Worm (Caenorhabditis elegans) whole organism, L1 larva: ENCODE results near the gene cpr-8.
A peak's percentile ranks its signal among the peaks of the same experiment; 100 is the strongest.

Experiments
- Y116A8C.19 ChIP-seq: sonication (generic microtip); optimal IDR thresholded peaks from 2 replicates; lab custom pipeline; 2016; ENCODE audit warnings: missing compliant biosample characterization, missing genetic modification characterization, borderline replicate concordance
- ama-1 ChIP-seq: fragments of 150-350 bp; optimal IDR thresholded peaks from 2 replicates; lab custom pipeline; 2014
- ceh-8 ChIP-seq: fragments of 200-800 bp; sonication (Bioruptor generic); optimal IDR thresholded peaks from 2 replicates; lab custom pipeline; 2018; ENCODE audit warnings: mild to moderate bottlenecking, missing genetic modification characterization, moderate library complexity, missing compliant biosample characterization
- ceh-88 ChIP-seq: fragments of 200-800 bp; sonication (Bioruptor generic); IDR thresholded peaks from 2 replicates; pipeline ENCODE4 v1.3.6; 2022; ENCODE audit warnings: missing genetic modification characterization, missing compliant biosample characterization
- ces-1 ChIP-seq: fragments of 150-350 bp; optimal IDR thresholded peaks from 2 replicates; lab custom pipeline; 2014; ENCODE audit warnings: missing biosample characterization, missing genetic modification reagents, missing genetic modification characterization
- dpl-1 ChIP-seq, 3 experiments: fragments of 150-350 bp in 2 of 3; sonication (generic microtip) in 1 of 3; optimal IDR thresholded peaks; 2 replicates each; lab custom pipeline; 2014 to 2017; ENCODE audit warnings: missing biosample characterization in 3 of 3, missing genetic modification characterization in 3 of 3, missing genetic modification reagents in 3 of 3
- dsc-1 ChIP-seq: sonication (generic microtip); optimal IDR thresholded peaks from 2 replicates; lab custom pipeline; 2016; ENCODE audit warnings: mild to moderate bottlenecking, missing genetic modification characterization, missing compliant biosample characterization
- efl-1 ChIP-seq, 4 experiments: fragments of 150-350 bp; optimal IDR thresholded peaks in 3 of 4; peaks in 1 of 4; 1 replicate in 1 of 4; 2 replicates in 3 of 4; lab custom pipeline; 2014; ENCODE audit warnings: missing biosample characterization in 2 of 4, missing genetic modification characterization in 2 of 4, missing genetic modification reagents in 2 of 4
- fkh-10 ChIP-seq: sonication (generic microtip); optimal IDR thresholded peaks from 2 replicates; lab custom pipeline; 2017; ENCODE audit warnings: missing biosample characterization, missing genetic modification reagents, missing genetic modification characterization
- fkh-4 ChIP-seq: sonication (generic microtip); optimal IDR thresholded peaks from 2 replicates; lab custom pipeline; 2016; ENCODE audit warnings: missing compliant biosample characterization, missing genetic modification characterization, borderline replicate concordance
- fkh-8 ChIP-seq: sonication (generic microtip); optimal IDR thresholded peaks from 2 replicates; lab custom pipeline; 2016; ENCODE audit warnings: mild to moderate bottlenecking, missing genetic modification characterization, missing compliant biosample characterization
- fos-1 ChIP-seq: fragments of 150-350 bp; optimal IDR thresholded peaks from 2 replicates; lab custom pipeline; 2014; ENCODE audit warnings: missing biosample characterization, missing genetic modification characterization
- hlh-4 ChIP-seq: sonication (generic microtip); optimal IDR thresholded peaks from 2 replicates; lab custom pipeline; 2016; ENCODE audit warnings: mild to moderate bottlenecking, missing genetic modification characterization, missing compliant biosample characterization
- hpl-2 ChIP-seq: fragments of 150-350 bp; optimal IDR thresholded peaks from 2 replicates; lab custom pipeline; 2014; ENCODE audit warnings: missing biosample characterization, missing genetic modification reagents, missing genetic modification characterization
- lin-13 ChIP-seq: fragments of 150-350 bp; optimal IDR thresholded peaks from 2 replicates; lab custom pipeline; 2014; ENCODE audit warnings: missing biosample characterization, missing genetic modification reagents, missing genetic modification characterization
- lin-14 ChIP-seq: fragments of 200-800 bp; sonication (Bioruptor generic); optimal IDR thresholded peaks from 2 replicates; lab custom pipeline; 2018; ENCODE audit warnings: mild to moderate bottlenecking, missing genetic modification characterization, moderate library complexity, missing compliant biosample characterization
- lin-35 ChIP-seq, 2 experiments: fragments of 150-350 bp; optimal IDR thresholded peaks; 2 replicates each; lab custom pipeline; 2014; ENCODE audit warnings: missing biosample characterization in 2 of 2, missing genetic modification characterization in 2 of 2, missing genetic modification reagents in 2 of 2
- lsy-2 ChIP-seq, 2 experiments: fragments of 150-350 bp; optimal IDR thresholded peaks; 2 replicates each; lab custom pipeline; 2014; ENCODE audit warnings: missing biosample characterization in 2 of 2, missing genetic modification characterization in 2 of 2
- mab-9 ChIP-seq: fragments of 200-800 bp; sonication (Bioruptor generic); IDR thresholded peaks from 2 replicates; pipeline ENCODE4 v1.3.6; 2022; ENCODE audit warnings: missing genetic modification reagents, missing genetic modification characterization, missing compliant biosample characterization
- mep-1 ChIP-seq: fragments of 150-350 bp; optimal IDR thresholded peaks from 2 replicates; lab custom pipeline; 2014; ENCODE audit warnings: missing biosample characterization, missing genetic modification characterization
- nhr-11 ChIP-seq: fragments of 150-350 bp; optimal IDR thresholded peaks from 2 replicates; lab custom pipeline; 2014; ENCODE audit warnings: missing biosample characterization, missing genetic modification characterization
- nhr-20 ChIP-seq: sonication (generic microtip); optimal IDR thresholded peaks from 2 replicates; lab custom pipeline; 2016; ENCODE audit warnings: mild to moderate bottlenecking, missing genetic modification characterization, missing compliant biosample characterization
- nhr-237 ChIP-seq: fragments of 150-350 bp; optimal IDR thresholded peaks from 2 replicates; lab custom pipeline; 2014; ENCODE audit warnings: missing biosample characterization, missing genetic modification characterization
- nhr-47 ChIP-seq: sonication (generic microtip); optimal IDR thresholded peaks from 2 replicates; lab custom pipeline; 2016; ENCODE audit warnings: mild to moderate bottlenecking, missing genetic modification characterization, moderate library complexity, missing compliant biosample characterization
- nhr-71 ChIP-seq: sonication (generic microtip); optimal IDR thresholded peaks from 2 replicates; lab custom pipeline; 2016; ENCODE audit warnings: mild to moderate bottlenecking, missing genetic modification characterization, moderate library complexity, missing compliant biosample characterization
- nhr-90 ChIP-seq: sonication (generic microtip); optimal IDR thresholded peaks from 2 replicates; lab custom pipeline; 2016; ENCODE audit warnings: mild to moderate bottlenecking, missing genetic modification characterization, missing compliant biosample characterization; ENCODE audit not compliant: poor library complexity
- pag-3 ChIP-seq: sonication (generic microtip); optimal IDR thresholded peaks from 2 replicates; lab custom pipeline; 2017; ENCODE audit warnings: missing genetic modification characterization, mild to moderate bottlenecking, missing compliant biosample characterization, antibody characterized with exemption, borderline replicate concordance; ENCODE audit not compliant: insufficient read depth
- pax-3 ChIP-seq: fragments of 200-800 bp; sonication (Bioruptor generic); optimal IDR thresholded peaks from 2 replicates; lab custom pipeline; 2018; ENCODE audit warnings: mild to moderate bottlenecking, missing genetic modification characterization, moderate library complexity, missing compliant biosample characterization
- snu-23 ChIP-seq: sonication (generic microtip); optimal IDR thresholded peaks from 2 replicates; lab custom pipeline; 2016; ENCODE audit warnings: missing genetic modification characterization, missing compliant biosample characterization
- sox-4 ChIP-seq: sonication (generic microtip); optimal IDR thresholded peaks from 2 replicates; lab custom pipeline; 2016; ENCODE audit warnings: missing genetic modification characterization, missing compliant biosample characterization
- swsn-7 ChIP-seq: sonication (generic microtip); optimal IDR thresholded peaks from 2 replicates; lab custom pipeline; 2016; ENCODE audit warnings: missing genetic modification characterization, missing compliant biosample characterization
- vab-15 ChIP-seq: sonication (generic microtip); optimal IDR thresholded peaks from 2 replicates; lab custom pipeline; 2017; ENCODE audit warnings: missing genotype, mild to moderate bottlenecking, missing genetic modification characterization, missing compliant biosample characterization
- ztf-11 ChIP-seq, 2 experiments: sonication (generic microtip); optimal IDR thresholded peaks; 2 replicates each; lab custom pipeline; 2016 to 2017; ENCODE audit warnings: missing genetic modification characterization in 2 of 2, missing biosample characterization in 1 of 2, missing compliant biosample characterization in 1 of 2
- ztf-4 ChIP-seq: fragments of 150-350 bp; optimal IDR thresholded peaks from 2 replicates; lab custom pipeline; 2014; ENCODE audit warnings: missing biosample characterization, missing genetic modification characterization

The cpr-8 gene

DNA sequence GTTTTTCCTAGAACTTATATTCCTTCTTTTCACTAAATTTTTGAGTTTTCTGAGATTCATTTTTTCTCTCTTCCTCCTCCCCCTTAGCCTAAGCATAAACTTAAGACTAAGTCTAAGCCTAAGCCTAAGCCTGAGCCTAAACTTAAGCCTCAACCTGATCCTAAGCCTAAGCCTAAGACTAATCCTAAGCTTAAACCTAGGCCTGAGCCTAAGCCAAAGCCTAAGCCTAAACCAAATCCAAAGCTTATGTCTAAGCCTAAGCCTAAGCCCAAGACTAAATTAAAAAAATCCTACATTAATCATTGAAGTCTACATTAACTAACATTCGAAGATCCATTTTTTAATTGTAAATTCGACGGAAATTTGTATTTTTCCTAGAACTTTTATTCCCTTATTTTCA is 6.4 kb downstream of the cpr-8 start:
- no peak for TF ChIP-seq pag-3
- TF ChIP-seq ama-1 (lab: Kevin White, UChicago) = no peak
- TF ChIP-seq nhr-237 (tag; lab: Kevin White, UChicago) = no peak
- TF ChIP-seq lin-14 (GFP tag; lab: Kevin White, UChicago) = no peak
- no peak for TF ChIP-seq fkh-4 (tag; lab: Kevin White, UChicago)
- no peak for TF ChIP-seq hlh-4 (tag; lab: Kevin White, UChicago)
- no peak for TF ChIP-seq efl-1 (optimal IDR thresholded peaks at IDR 0.05; lab: Kevin White, UChicago)
- no peak for TF ChIP-seq efl-1 (GFP tag; optimal IDR thresholded peaks at IDR 0.05 in 1 of 2; lab: Kevin White, UChicago)
- no peak for TF ChIP-seq hpl-2
- TF ChIP-seq ztf-11 (tag; optimal IDR thresholded peaks at IDR 0.05; lab: Kevin White, UChicago) = no peak
- no peak for TF ChIP-seq swsn-7 (tag; lab: Kevin White, UChicago)
- TF ChIP-seq pax-3 (tag; lab: Kevin White, UChicago) = no peak

DNA sequence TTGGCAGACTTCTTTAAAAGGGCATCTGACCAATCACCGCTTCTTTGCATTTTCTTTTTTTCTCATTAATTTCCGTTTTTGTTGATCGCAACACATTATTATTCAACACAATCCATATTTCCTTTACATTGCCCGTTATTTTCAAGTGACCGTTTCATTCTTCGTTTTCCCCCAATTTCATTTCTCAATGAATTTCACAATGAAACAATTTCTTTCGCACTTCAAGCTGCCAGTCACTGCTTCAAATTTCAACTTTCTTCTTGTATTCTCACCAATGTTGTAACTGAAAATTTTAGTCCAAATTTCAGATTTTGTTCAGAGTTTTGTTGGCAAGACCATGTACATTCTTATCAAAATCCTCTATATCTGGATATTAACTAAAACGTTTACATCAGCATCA is 7.0 kb downstream of the cpr-8 start, which contains the start of gene cutl-22:
Gene cutl-22, plus strand, starts transcription at position 301 of the 400 bp plus-strand sequence.
- no peak for TF ChIP-seq pax-3 (tag; lab: Kevin White, UChicago)
- no peak for TF ChIP-seq dpl-1 (GFP tag; optimal IDR thresholded peaks at IDR 0.05; lab: Kevin White, UChicago)
- no peak for TF ChIP-seq lin-35 (GFP tag; optimal IDR thresholded peaks at IDR 0.05; lab: Kevin White, UChicago)
- no peak for TF ChIP-seq ceh-88 (GFP tag; lab: Robert Waterston, UW)
- no peak for TF ChIP-seq ceh-8 (GFP tag; lab: Kevin White, UChicago)
- TF ChIP-seq Y116A8C.19 (tag; lab: Kevin White, UChicago) = no peak
- TF ChIP-seq hlh-4 (tag; lab: Kevin White, UChicago) = no peak
- no peak for TF ChIP-seq vab-15 (tag; lab: Kevin White, UChicago)

DNA sequence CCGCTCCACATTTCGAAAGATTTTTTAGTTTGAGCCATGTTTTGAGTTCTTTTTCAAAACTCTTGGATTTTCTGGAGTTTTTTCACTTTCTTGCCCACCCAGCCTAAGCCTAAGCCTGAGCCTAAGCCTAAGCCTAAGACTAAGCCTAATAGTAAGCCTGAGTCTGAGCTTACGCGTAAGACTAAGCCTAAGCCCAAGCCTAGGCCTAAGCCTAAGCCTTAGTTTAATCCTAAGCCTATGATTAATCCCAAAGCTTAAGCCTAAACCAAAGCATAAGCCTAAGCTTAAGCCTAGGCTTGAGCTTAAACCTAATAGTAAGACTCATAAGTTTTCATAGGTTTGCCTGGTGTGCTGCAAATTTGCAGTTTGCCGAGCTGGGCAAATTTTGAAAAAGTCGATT is 7.8 kb downstream of the cpr-8 start:
- TF ChIP-seq fkh-10 (GFP tag; lab: Kevin White, UChicago) = no peak
- 0 out of 2 replicates have a peak, but pooled peaks have one; percentile 23 for TF ChIP-seq mab-9 (GFP tag; lab: Robert Waterston, UW)
- no peak for TF ChIP-seq ztf-4 (tag; lab: Kevin White, UChicago)

DNA sequence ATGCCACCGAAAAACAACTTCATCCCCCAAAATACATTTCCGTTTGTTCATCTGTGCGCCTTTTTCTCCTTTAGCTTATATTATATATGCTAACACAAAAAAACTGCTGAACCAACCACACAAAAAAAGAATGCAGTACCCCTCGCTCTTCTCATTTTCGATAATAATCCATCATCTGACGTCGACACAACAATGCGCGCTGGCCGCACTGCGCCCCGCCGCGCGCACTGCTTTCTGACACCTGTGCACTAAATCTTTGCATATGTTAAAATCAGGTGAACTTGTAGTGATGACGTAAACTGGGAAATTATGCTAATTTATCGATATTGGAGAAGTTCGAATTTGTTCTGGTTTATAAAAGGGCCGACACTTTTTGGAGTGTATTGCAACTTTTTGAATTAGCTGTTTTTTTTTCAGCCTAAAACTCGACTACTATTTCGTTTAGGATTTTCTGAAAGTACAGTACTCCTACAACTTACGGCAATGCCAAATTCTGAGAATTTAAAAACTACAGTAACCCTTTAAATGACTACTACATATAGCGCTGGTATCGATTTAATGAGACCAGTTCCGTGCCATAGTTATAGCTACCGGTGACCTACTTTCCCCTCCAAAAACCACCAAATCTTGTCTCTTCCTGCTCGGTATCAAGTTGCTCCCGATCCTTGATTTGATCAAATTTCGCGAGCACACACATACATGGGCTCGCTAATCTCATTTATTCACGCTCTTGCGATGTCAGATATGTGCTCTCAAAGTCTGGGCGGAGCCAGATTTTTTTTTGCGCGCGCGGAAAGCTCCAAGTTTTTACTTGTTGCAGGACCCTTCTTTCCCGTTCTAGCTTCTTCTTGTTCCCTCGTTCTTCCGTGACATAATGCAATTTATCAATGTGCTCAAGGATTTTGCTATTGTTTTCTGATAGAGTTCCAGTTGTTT is 15.6 kb downstream of the cpr-8 start:
- TF ChIP-seq fos-1 (tag; lab: Kevin White, UChicago) (no peak), snu-23 (peak; percentile 52), lin-14 (GFP tag; lab: Kevin White, UChicago) (peak; percentile 78), nhr-71 (tag; lab: Kevin White, UChicago) (peak; percentile 66), swsn-7 (tag; lab: Kevin White, UChicago) (peak; percentile 32), nhr-11 (no peak), pax-3 (tag; lab: Kevin White, UChicago) (peak; percentile 13), lin-13 (peak; percentile 7), lsy-2 (tag; optimal IDR thresholded peaks at IDR 0.05; lab: Kevin White, UChicago) (peak; percentile 4 to 19), nhr-47 (peak; percentile 64), nhr-90 (no peak), fkh-10 (GFP tag; lab: Kevin White, UChicago) (peak; percentile 89), nhr-20 (tag; lab: Kevin White, UChicago) (peak; percentile 2), ces-1 (peak; percentile 34), hpl-2 (no peak), dsc-1 (tag; lab: Kevin White, UChicago) (peak; percentile 87), fkh-8 (tag; lab: Kevin White, UChicago) (peak; percentile 91), sox-4 (tag; lab: Kevin White, UChicago) (peak; percentile 47), ztf-11 (tag; optimal IDR thresholded peaks at IDR 0.05; lab: Kevin White, UChicago) (no peak), mep-1 (tag; lab: Kevin White, UChicago) (peak; percentile 13), efl-1 (optimal IDR thresholded peaks at IDR 0.05; lab: Kevin White, UChicago) (peak in 1 of 2 experiments; percentile 4), efl-1 (GFP tag; optimal IDR thresholded peaks at IDR 0.05 in 1 of 2; lab: Kevin White, UChicago) (no peak)
